Fruit fly (Drosophila melanogaster) whole organism, embryonic: ENCODE data around the gene CG3078.
A peak's percentile ranks its signal among the peaks of the same experiment; 100 is the strongest.

ENCODE experiments used
- Abd-B ChIP-seq: fragments of 200-800 bp; sonication (Bioruptor generic); optimal IDR thresholded peaks from 2 replicates; lab custom pipeline; 2018; ENCODE audit warnings: missing biosample characterization, mild to moderate bottlenecking, missing genetic modification characterization, moderate library complexity
- CG10147 ChIP-seq: fragments of 200-800 bp; sonication (Bioruptor generic); optimal IDR thresholded peaks from 2 replicates; lab custom pipeline; 2019; ENCODE audit warnings: missing biosample characterization, mild to moderate bottlenecking, missing genetic modification characterization, moderate library complexity
- CG10654 ChIP-seq: fragments of 200-800 bp; sonication (Bioruptor generic); optimal IDR thresholded peaks from 2 replicates; lab custom pipeline; 2016; ENCODE audit warnings: missing biosample characterization, missing genetic modification characterization
- CG10959 ChIP-seq: fragments of 200-800 bp; sonication (Bioruptor generic); IDR thresholded peaks from 2 replicates; pipeline ENCODE4 v1.3.6; 2022; ENCODE audit warnings: missing biosample characterization, missing genetic modification characterization
- CG11456 ChIP-seq: fragments of 200-800 bp; sonication (Bioruptor generic); IDR thresholded peaks from 3 replicates; pipeline ENCODE4 v1.3.6; 2022; ENCODE audit warnings: missing biosample characterization, missing genetic modification characterization
- CG11696 ChIP-seq: fragments of 200-800 bp; sonication (Bioruptor generic); IDR thresholded peaks from 2 replicates; pipeline ENCODE4 v1.3.6; 2022; ENCODE audit warnings: missing biosample characterization, missing genetic modification characterization
- CG12219 ChIP-seq: fragments of 200-800 bp; sonication (Bioruptor generic); optimal IDR thresholded peaks from 3 replicates; lab custom pipeline; 2018; ENCODE audit warnings: missing biosample characterization, mild to moderate bottlenecking, missing genetic modification characterization
- CG12769 ChIP-seq: fragments of 200-800 bp; sonication (Bioruptor generic); optimal IDR thresholded peaks from 2 replicates; lab custom pipeline; 2019; ENCODE audit warnings: missing biosample characterization, mild to moderate bottlenecking, missing genetic modification characterization, moderate library complexity
- CG14965 ChIP-seq: fragments of 200-800 bp; sonication (Bioruptor generic); optimal IDR thresholded peaks from 2 replicates; lab custom pipeline; 2016; ENCODE audit warnings: missing biosample characterization, missing genetic modification characterization, borderline replicate concordance
- CG16779 ChIP-seq: fragments of 200-800 bp; sonication (Bioruptor generic); IDR thresholded peaks from 2 replicates; pipeline ENCODE4 v1.3.6; 2022; ENCODE audit warnings: missing biosample characterization, missing genetic modification characterization
- CG17385 ChIP-seq: fragments of 200-800 bp; sonication (Bioruptor generic); optimal IDR thresholded peaks from 3 replicates; lab custom pipeline; 2018; ENCODE audit warnings: missing biosample characterization, mild to moderate bottlenecking, missing genetic modification characterization
- CG2889 ChIP-seq: fragments of 200-800 bp; sonication (Bioruptor generic); IDR thresholded peaks from 3 replicates; pipeline ENCODE4 v1.3.6; 2022; ENCODE audit warnings: missing biosample characterization, missing genetic modification characterization
- CG31365 ChIP-seq: fragments of 200-800 bp; sonication (Bioruptor generic); optimal IDR thresholded peaks from 2 replicates; lab custom pipeline; 2018; ENCODE audit warnings: missing biosample characterization, mild to moderate bottlenecking, missing genetic modification characterization
- CG7372 ChIP-seq: fragments of 200-800 bp; sonication (Bioruptor generic); IDR thresholded peaks from 2 replicates; pipeline ENCODE4 v1.3.6; 2022; ENCODE audit warnings: missing biosample characterization, missing genetic modification characterization
- CG7928 ChIP-seq: fragments of 200-800 bp; sonication (Bioruptor generic); optimal IDR thresholded peaks from 2 replicates; lab custom pipeline; 2017; ENCODE audit warnings: missing biosample characterization, mild to moderate bottlenecking, missing genetic modification characterization
- CG8290 ChIP-seq, 3 experiments: fragments of 200-800 bp; sonication (Bioruptor generic); optimal IDR thresholded peaks; 2 replicates each; lab custom pipeline; 2016 to 2019; ENCODE audit warnings: missing biosample characterization in 3 of 3, missing genetic modification characterization in 3 of 3, mild to moderate bottlenecking in 2 of 3, moderate library complexity in 1 of 3
- CG8359 ChIP-seq: fragments of 200-800 bp; sonication (Bioruptor generic); optimal IDR thresholded peaks from 2 replicates; lab custom pipeline; 2017; ENCODE audit warnings: missing biosample characterization, mild to moderate bottlenecking, missing genetic modification characterization, borderline replicate concordance
- CG9876 ChIP-seq: fragments of 200-800 bp; sonication (Bioruptor generic); optimal IDR thresholded peaks from 2 replicates; lab custom pipeline; 2016; ENCODE audit warnings: missing biosample characterization, missing genetic modification characterization
- Dref ChIP-seq: fragments of 200-800 bp; sonication (Bioruptor generic); IDR thresholded peaks from 2 replicates; pipeline ENCODE4 v1.3.6; 2022; ENCODE audit warnings: missing biosample characterization, missing genetic modification characterization
- HLHmδ ChIP-seq: fragments of 200-800 bp; sonication (Bioruptor generic); optimal IDR thresholded peaks from 2 replicates; lab custom pipeline; 2018; ENCODE audit warnings: missing biosample characterization, mild to moderate bottlenecking, missing genetic modification characterization, moderate library complexity
- Hand ChIP-seq: fragments of 200-800 bp; sonication (Bioruptor generic); optimal IDR thresholded peaks from 2 replicates; lab custom pipeline; 2017; ENCODE audit warnings: mild to moderate bottlenecking, missing biosample characterization, missing genetic modification reagents, missing genetic modification characterization
- Hr3 ChIP-seq: fragments of 200-800 bp; sonication (Bioruptor generic); optimal IDR thresholded peaks from 3 replicates; lab custom pipeline; 2016; ENCODE audit warnings: missing biosample characterization, missing genetic modification characterization
- Hr51 ChIP-seq, 2 experiments: fragments of 200-800 bp; sonication (Bioruptor generic); optimal IDR thresholded peaks; 2 replicates in 1 of 2; 3 replicates in 1 of 2; lab custom pipeline; 2016 to 2018; ENCODE audit warnings: missing biosample characterization in 2 of 2, missing genetic modification characterization in 2 of 2, mild to moderate bottlenecking in 1 of 2, moderate library complexity in 1 of 2
- Kr ChIP-seq: fragments of 200-800 bp; sonication (Bioruptor generic); optimal IDR thresholded peaks from 2 replicates; lab custom pipeline; 2017; ENCODE audit warnings: missing biosample characterization, mild to moderate bottlenecking, missing genetic modification characterization
- NC2β ChIP-seq: fragments of 200-800 bp; sonication (Bioruptor generic); optimal IDR thresholded peaks from 2 replicates; lab custom pipeline; 2016; ENCODE audit warnings: missing biosample characterization, missing genetic modification characterization
- PHDP ChIP-seq: fragments of 200-800 bp; sonication (Bioruptor generic); optimal IDR thresholded peaks from 3 replicates; lab custom pipeline; 2018; ENCODE audit warnings: missing biosample characterization, mild to moderate bottlenecking, missing genetic modification characterization, moderate library complexity
- Side ChIP-seq: fragments of 200-800 bp; sonication (Bioruptor generic); optimal IDR thresholded peaks from 2 replicates; lab custom pipeline; 2016; ENCODE audit warnings: missing biosample characterization, missing genetic modification characterization
- Tbp ChIP-seq: fragments of >200 bp; optimal IDR thresholded peaks from 2 replicates; lab custom pipeline; 2018; ENCODE audit warnings: missing biosample characterization, missing genetic modification characterization
- YL-1 ChIP-seq: fragments of 200-800 bp; sonication (Bioruptor generic); optimal IDR thresholded peaks from 3 replicates; lab custom pipeline; 2017; ENCODE audit warnings: missing biosample characterization, mild to moderate bottlenecking, missing genetic modification characterization
- br ChIP-seq: fragments of >200 bp; optimal IDR thresholded peaks from 2 replicates; lab custom pipeline; 2017
- dm ChIP-seq: fragments of 200-800 bp; sonication (Bioruptor generic); optimal IDR thresholded peaks from 3 replicates; lab custom pipeline; 2016; ENCODE audit warnings: missing biosample characterization, missing genetic modification characterization
- esg ChIP-seq: fragments of 200-800 bp; sonication (Bioruptor generic); conservative IDR thresholded peaks from 2 replicates; pipeline ENCODE4 v1.3.6; 2022; ENCODE audit warnings: missing biosample characterization, missing genetic modification characterization
- ewg ChIP-seq: fragments of 200-800 bp; sonication (Bioruptor generic); optimal IDR thresholded peaks from 3 replicates; lab custom pipeline; 2017; ENCODE audit warnings: mild to moderate bottlenecking, missing biosample characterization, missing genetic modification reagents, missing genetic modification characterization
- eyg ChIP-seq: fragments of 200-800 bp; sonication (Bioruptor generic); optimal IDR thresholded peaks from 3 replicates; lab custom pipeline; 2016; ENCODE audit warnings: missing biosample characterization, missing genetic modification characterization
- gsb ChIP-seq: fragments of 200-800 bp; sonication (Bioruptor generic); IDR thresholded peaks from 2 replicates; pipeline ENCODE4 v1.3.6; 2022; ENCODE audit warnings: missing biosample characterization, missing genetic modification characterization
- hth ChIP-seq: fragments of >200 bp; optimal IDR thresholded peaks from 2 replicates; lab custom pipeline; 2017; ENCODE audit warnings: inconsistent platforms
- lilli ChIP-seq: fragments of 200-800 bp; sonication (Bioruptor generic); optimal IDR thresholded peaks from 3 replicates; lab custom pipeline; 2016; ENCODE audit warnings: missing biosample characterization, missing genetic modification characterization
- maf-S ChIP-seq: fragments of 200-800 bp; sonication (Bioruptor generic); optimal IDR thresholded peaks from 2 replicates; lab custom pipeline; 2016; ENCODE audit warnings: missing biosample characterization, missing genetic modification characterization
- pb ChIP-seq: fragments of 200-800 bp; sonication (Bioruptor generic); optimal IDR thresholded peaks from 3 replicates; lab custom pipeline; 2016; ENCODE audit warnings: missing biosample characterization, missing genetic modification characterization
- peb ChIP-seq: fragments of 200-800 bp; sonication (Bioruptor generic); IDR thresholded peaks from 2 replicates; pipeline ENCODE4 v1.3.6; 2022; ENCODE audit warnings: missing biosample characterization, missing genetic modification characterization
- pfk ChIP-seq: fragments of 200-800 bp; sonication (Bioruptor generic); optimal IDR thresholded peaks from 2 replicates; lab custom pipeline; 2018; ENCODE audit warnings: missing biosample characterization, mild to moderate bottlenecking, missing genetic modification characterization, moderate library complexity
- sc ChIP-seq, 3 experiments: fragments of >200 bp in 2 of 3; fragments of 200-800 bp in 1 of 3; sonication (Bioruptor generic) in 1 of 3; optimal IDR thresholded peaks; 2 replicates in 2 of 3; 3 replicates in 1 of 3; lab custom pipeline; 2017; ENCODE audit warnings: mild to moderate bottlenecking in 1 of 3, missing biosample characterization in 1 of 3, missing genetic modification characterization in 1 of 3, missing genetic modification reagents in 1 of 3
- sima ChIP-seq: fragments of 200-800 bp; sonication (Bioruptor generic); optimal IDR thresholded peaks from 2 replicates; lab custom pipeline; 2016; ENCODE audit warnings: missing biosample characterization, missing genetic modification characterization
- sisA ChIP-seq: fragments of 200-800 bp; sonication (Bioruptor generic); IDR thresholded peaks from 2 replicates; pipeline ENCODE4 v1.3.6; 2022; ENCODE audit warnings: missing biosample characterization, missing genetic modification characterization
- sob ChIP-seq: fragments of 200-800 bp; sonication (Bioruptor generic); IDR thresholded peaks from 2 replicates; pipeline ENCODE4 v1.3.6; 2022; ENCODE audit warnings: missing biosample characterization, missing genetic modification characterization
- sqz ChIP-seq: fragments of 200-800 bp; sonication (Bioruptor generic); optimal IDR thresholded peaks from 3 replicates; lab custom pipeline; 2018; ENCODE audit warnings: missing biosample characterization, mild to moderate bottlenecking, missing genetic modification characterization
- stwl ChIP-seq: fragments of 200-800 bp; sonication (Bioruptor generic); optimal IDR thresholded peaks from 3 replicates; lab custom pipeline; 2018; ENCODE audit warnings: missing biosample characterization, mild to moderate bottlenecking, missing genetic modification characterization, moderate library complexity
- tna ChIP-seq: fragments of 200-800 bp; sonication (Bioruptor generic); IDR thresholded peaks from 2 replicates; pipeline ENCODE4 v1.3.6; 2022; ENCODE audit warnings: missing biosample characterization, missing genetic modification characterization; ENCODE audit not compliant: partially characterized antibody

CG3078 gene

DNA sequence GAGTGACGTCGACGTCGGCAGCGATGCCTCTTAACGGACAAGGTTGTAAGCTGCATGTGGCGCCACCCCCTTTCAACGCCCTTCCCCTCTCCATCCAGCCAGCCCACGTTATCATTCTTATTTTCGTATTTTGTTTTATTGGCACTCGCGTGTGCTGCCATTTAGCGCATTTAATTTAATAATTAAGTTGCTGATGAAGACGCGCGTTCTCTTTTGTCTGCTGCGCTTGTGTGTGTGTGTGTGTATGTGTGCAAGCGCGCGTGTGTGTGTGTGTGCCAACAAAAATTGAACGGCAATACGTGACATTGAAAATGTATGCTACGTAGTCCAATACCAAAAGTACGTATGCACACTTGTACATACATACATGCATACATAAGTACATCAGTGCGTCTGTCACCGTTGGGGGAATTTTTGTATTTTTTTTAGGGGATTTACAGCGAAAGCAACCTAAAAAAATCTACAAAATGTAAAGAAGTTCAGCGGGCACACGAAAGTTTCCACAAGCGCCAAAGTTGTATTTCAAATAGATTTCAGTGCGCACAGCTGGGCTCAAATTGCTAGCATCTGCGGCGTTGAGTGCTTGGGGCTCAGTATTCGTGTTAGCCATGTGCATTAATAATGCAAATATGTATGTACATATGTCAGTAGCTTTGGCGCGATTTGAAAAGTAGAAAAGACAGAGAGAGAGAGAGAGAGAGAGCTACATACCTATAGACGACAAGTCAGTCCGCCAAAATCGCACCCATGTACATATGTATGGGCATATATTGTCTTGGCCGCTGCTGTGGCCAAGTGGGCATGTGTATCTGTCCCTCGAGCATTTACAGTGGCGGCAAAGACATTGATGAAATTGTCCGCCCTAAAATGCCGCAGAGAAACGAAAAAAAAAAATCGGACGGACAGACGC lies 42.2 kb upstream of the CG3078 start (continued):
- TF ChIP-seq CG12769 (tag; lab: Kevin White, UChicago) (peak; percentile 81), Hr51 (GFP tag; optimal IDR thresholded peaks at IDR 0.05; lab: Kevin White, UChicago) (peak; percentile 44 to 82), CG31365 (tag; lab: Kevin White, UChicago) (peak; percentile 46), CG11456 (GFP tag; lab: Robert Waterston, UW) (peak; percentile 71; the same call in 2 of the 3 replicates), Tbp (GFP tag; lab: Kevin White, UChicago) (no peak), YL-1 (GFP tag; lab: Kevin White, UChicago) (peak; percentile 35), CG8359 (peak; percentile 67), dm (GFP tag; lab: Kevin White, UChicago) (peak; percentile 74), Kr (no peak), CG14965 (GFP tag; lab: Kevin White, UChicago) (no peak), CG10654 (GFP tag; lab: Kevin White, UChicago) (peak; percentile 71), gsb (peak; percentile 65; the same call in 1 of the 2 replicates), stwl (no peak), sima (GFP tag; lab: Kevin White, UChicago) (no peak), CG8290 (GFP tag; optimal IDR thresholded peaks at IDR 0.05; lab: Kevin White, UChicago) (peak; percentile 47), CG8290 (tag; optimal IDR thresholded peaks at IDR 0.05; lab: Kevin White, UChicago) (peak in 1 of 2 experiments; percentile 85), Side (GFP tag; lab: Kevin White, UChicago) (peak; percentile 78), eyg (GFP tag; lab: Kevin White, UChicago) (peak; percentile 80), peb (GFP tag; lab: Robert Waterston, UW) (peak; percentile 71), CG7928 (peak; percentile 20), HLHmδ (GFP tag; lab: Kevin White, UChicago) (no peak), CG10959 (GFP tag; lab: Robert Waterston, UW) (peak; percentile 60), tna (GFP tag; lab: Robert Waterston, UW) (no peak), br (lab: Kevin White, UChicago) (no peak), maf-S (GFP tag; lab: Kevin White, UChicago) (peak; percentile 71), esg (GFP tag; lab: Robert Waterston, UW) (peak; percentile 80), pb (GFP tag; lab: Kevin White, UChicago) (peak; percentile 82), PHDP (peak; percentile 84), pfk (GFP tag; lab: Kevin White, UChicago) (no peak), CG11696 (GFP tag; lab: Robert Waterston, UW) (peak; percentile 97), CG7372 (peak; percentile 75), NC2β (GFP tag; lab: Kevin White, UChicago) (peak; percentile 66), sqz (GFP tag; lab: Kevin White, UChicago) (peak; percentile 76), ewg (GFP tag; lab: Kevin White, UChicago) (peak; percentile 75), CG12219 (GFP tag; lab: Kevin White, UChicago) (peak; percentile 86), CG16779 (GFP tag; lab: Robert Waterston, UW) (no peak), Hand (GFP tag; lab: Kevin White, UChicago) (peak; percentile 61), CG2889 (GFP tag; lab: Robert Waterston, UW) (peak; percentile 51; the same call in 1 of the 3 replicates), CG9876 (GFP tag; lab: Kevin White, UChicago) (peak; percentile 70), Dref (no peak), Abd-B (GFP tag; lab: Kevin White, UChicago) (peak; percentile 78), lilli (GFP tag; lab: Kevin White, UChicago) (peak; percentile 78), sisA (GFP tag; lab: Robert Waterston, UW) (peak; percentile 82), sc (optimal IDR thresholded peaks at IDR 0.05; lab: Kevin White, UChicago) (no peak), sc (GFP tag; optimal IDR thresholded peaks at IDR 0.05; lab: Kevin White, UChicago) (peak; percentile 69), CG10147 (GFP tag; lab: Kevin White, UChicago) (peak; percentile 58), hth (lab: Kevin White, UChicago) (no peak), sob (GFP tag; lab: Robert Waterston, UW) (peak; percentile 72), Hr3 (GFP tag; lab: Kevin White, UChicago) (peak; percentile 69), CG17385 (GFP tag; lab: Kevin White, UChicago) (peak; percentile 81)
